Worm (Caenorhabditis elegans) whole organism, midembryonic: ENCODE results near the gene C18A3.10.
A peak's percentile ranks its signal among the peaks of the same experiment; 100 is the strongest.

ENCODE experiments used
- T22C8.4 ChIP-seq: fragments of 200-800 bp; sonication (Bioruptor generic); IDR thresholded peaks from 2 replicates; pipeline ENCODE4 v1.3.6; 2022; ENCODE audit warnings: missing genetic modification characterization, missing compliant biosample characterization
- cog-1 ChIP-seq: sonication (generic microtip); optimal IDR thresholded peaks from 2 replicates; lab custom pipeline; 2016; ENCODE audit warnings: missing genetic modification characterization, missing compliant biosample characterization
- flt-1 ChIP-seq: fragments of 200-800 bp; sonication (Bioruptor generic); IDR thresholded peaks from 2 replicates; pipeline ENCODE4 v1.3.6; 2022; ENCODE audit warnings: missing genetic modification characterization, missing compliant biosample characterization
- klf-2 ChIP-seq: fragments of 200-800 bp; sonication (Bioruptor generic); conservative IDR thresholded peaks from 2 replicates; pipeline ENCODE4 v1.3.6; 2022; ENCODE audit warnings: missing genetic modification reagents, missing genetic modification characterization, missing compliant biosample characterization
- med-1 ChIP-seq: sonication (generic microtip); optimal IDR thresholded peaks from 2 replicates; lab custom pipeline; 2017; ENCODE audit warnings: missing genetic modification characterization, mild to moderate bottlenecking, missing compliant biosample characterization, antibody characterized with exemption, missing genetic modification reagents; ENCODE audit not compliant: insufficient read depth
- ref-1 ChIP-seq: fragments of 200-800 bp; sonication (Bioruptor generic); conservative IDR thresholded peaks from 2 replicates; pipeline ENCODE4 v1.3.6; 2022; ENCODE audit warnings: missing genetic modification reagents, missing genetic modification characterization, missing compliant biosample characterization
- tab-1 ChIP-seq: fragments of 200-800 bp; sonication (Bioruptor generic); IDR thresholded peaks from 2 replicates; pipeline ENCODE4 v1.3.6; 2022; ENCODE audit warnings: missing genetic modification characterization, missing compliant biosample characterization
- ztf-23 ChIP-seq: fragments of 200-800 bp; sonication (Bioruptor generic); IDR thresholded peaks from 2 replicates; pipeline ENCODE4 v1.3.6; 2022; ENCODE audit warnings: missing genetic modification reagents, missing genetic modification characterization, missing compliant biosample characterization
- ztf-29 ChIP-seq: fragments of 200-800 bp; sonication (Bioruptor generic); IDR thresholded peaks from 2 replicates; pipeline ENCODE4 v1.3.6; 2022; ENCODE audit warnings: missing genetic modification reagents, missing genetic modification characterization, missing compliant biosample characterization

The C18A3.10 gene

ce11 chrII:5712126-5712525 lies 3.5 kb downstream of the C18A3.10 start:
- TF ChIP-seq tab-1 = no peak
- no peak for TF ChIP-seq cog-1
- TF ChIP-seq klf-2 (GFP tag; lab: Robert Waterston, UW) = no peak
- TF ChIP-seq ref-1 (GFP tag; lab: Robert Waterston, UW) = no peak
- no peak for TF ChIP-seq ztf-23 (GFP tag; lab: Robert Waterston, UW)
- no peak for TF ChIP-seq flt-1
- no peak for TF ChIP-seq ztf-29 (GFP tag; lab: Robert Waterston, UW)
- no peak for TF ChIP-seq T22C8.4 (GFP tag; lab: Robert Waterston, UW)
- no peak for TF ChIP-seq med-1

DNA sequence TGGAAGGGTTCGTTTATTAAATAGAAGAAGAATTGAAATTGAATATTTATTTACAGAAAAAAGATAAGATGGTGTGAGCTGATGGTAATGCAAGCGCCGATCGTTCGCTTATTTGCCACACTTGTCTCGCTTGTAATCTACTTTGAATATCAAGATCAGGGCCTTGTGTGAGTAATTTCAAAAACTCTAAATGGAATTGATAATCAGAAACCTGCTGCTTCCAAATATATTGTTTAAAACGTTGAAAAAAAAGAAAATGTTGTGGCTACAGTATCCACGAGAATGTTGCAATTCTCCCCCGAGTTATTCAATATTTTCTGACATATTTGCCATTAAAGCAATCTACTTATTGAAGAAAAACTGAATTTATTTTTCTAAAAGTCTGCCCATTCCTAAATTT lies 4.8 kb downstream of the C18A3.10 start:
- no peak for TF ChIP-seq flt-1
- TF ChIP-seq T22C8.4 (GFP tag; lab: Robert Waterston, UW) = no peak
- no peak for TF ChIP-seq ztf-29 (GFP tag; lab: Robert Waterston, UW)
- TF ChIP-seq med-1 = no peak
- TF ChIP-seq cog-1 = no peak
- TF ChIP-seq ztf-23 (GFP tag; lab: Robert Waterston, UW) = no peak
- no peak for TF ChIP-seq ref-1 (GFP tag; lab: Robert Waterston, UW)

- no peak for TF ChIP-seq tab-1
- no peak for TF ChIP-seq ztf-29 (GFP tag; lab: Robert Waterston, UW)
- no peak for TF ChIP-seq med-1
- TF ChIP-seq flt-1 = no peak
- no peak for TF ChIP-seq T22C8.4 (GFP tag; lab: Robert Waterston, UW)
- TF ChIP-seq cog-1 = no peak
- TF ChIP-seq klf-2 (GFP tag; lab: Robert Waterston, UW) = no peak
- no peak for TF ChIP-seq ztf-23 (GFP tag; lab: Robert Waterston, UW)
- TF ChIP-seq ref-1 (GFP tag; lab: Robert Waterston, UW) = no peak
These were observed 7.5 kb downstream of the C18A3.10 start for ce11 chrII:5708154-5708553.

DNA sequence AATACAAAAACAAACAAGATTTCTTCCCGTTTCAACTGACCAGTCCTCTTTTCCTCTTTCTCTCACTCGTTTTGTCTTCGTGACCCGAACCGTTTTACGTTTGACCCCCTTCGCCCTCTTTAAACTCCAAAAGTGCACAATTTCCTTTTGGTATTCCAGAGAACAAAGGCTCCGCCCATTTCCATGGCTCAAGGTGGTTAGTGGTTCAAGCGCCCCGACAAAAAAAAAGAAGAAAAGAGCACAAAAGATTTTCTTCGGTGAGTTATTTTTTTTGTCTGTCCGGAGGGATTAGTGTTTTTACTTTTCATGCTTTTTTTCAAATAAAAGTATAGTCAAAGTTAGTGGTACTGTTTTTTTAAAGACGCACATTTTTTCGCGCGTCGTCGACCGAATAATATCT lies 8.1 kb downstream of the C18A3.10 start, which contains the start of gene osta-2:
osta-2 (plus strand) TSS at position 160 of the 400 bp plus-strand sequence.
- no peak for TF ChIP-seq T22C8.4 (GFP tag; lab: Robert Waterston, UW)
- no peak for TF ChIP-seq tab-1
- TF ChIP-seq ref-1 (GFP tag; lab: Robert Waterston, UW) = no peak
- TF ChIP-seq ztf-23 (GFP tag; lab: Robert Waterston, UW) = no peak
- TF ChIP-seq cog-1 = no peak
- TF ChIP-seq flt-1 = no peak
- TF ChIP-seq ztf-29 (GFP tag; lab: Robert Waterston, UW) = no peak
- TF ChIP-seq klf-2 (GFP tag; lab: Robert Waterston, UW) = no peak
- TF ChIP-seq med-1 = no peak

ce11 chrII:5704479-5704878 lies 11.2 kb downstream of the C18A3.10 start:
- TF ChIP-seq ref-1 (GFP tag; lab: Robert Waterston, UW) (no peak), klf-2 (GFP tag; lab: Robert Waterston, UW) (no peak), T22C8.4 (GFP tag; lab: Robert Waterston, UW) (no peak), cog-1 (no peak), ztf-23 (GFP tag; lab: Robert Waterston, UW) (no peak), tab-1 (no peak), med-1 (no peak), ztf-29 (GFP tag; lab: Robert Waterston, UW) (no peak), flt-1 (no peak)

- no peak for TF ChIP-seq klf-2 (GFP tag; lab: Robert Waterston, UW)
- no peak for TF ChIP-seq cog-1
- 0 out of 2 replicates have a peak, but pooled peaks have one; percentile 11 for TF ChIP-seq ztf-23 (GFP tag; lab: Robert Waterston, UW)
These were observed 12.9 kb downstream of the C18A3.10 start for ce11 chrII:5702611-5703192.

ce11 chrII:5701485-5701884 lies 14.2 kb downstream of the C18A3.10 start:
- TF ChIP-seq ztf-29 (GFP tag; lab: Robert Waterston, UW) (no peak), ref-1 (GFP tag; lab: Robert Waterston, UW) (no peak), med-1 (no peak), tab-1 (no peak), klf-2 (GFP tag; lab: Robert Waterston, UW) (no peak), cog-1 (no peak), flt-1 (no peak), T22C8.4 (GFP tag; lab: Robert Waterston, UW) (no peak), ztf-23 (GFP tag; lab: Robert Waterston, UW) (no peak)

- TF ChIP-seq T22C8.4 (GFP tag; lab: Robert Waterston, UW) (no peak), klf-2 (GFP tag; lab: Robert Waterston, UW) (no peak), ref-1 (GFP tag; lab: Robert Waterston, UW) (no peak)
These were observed 16.8 kb downstream of the C18A3.10 start, which contains the start of the genes C25H3.10 and C25H3.1 for ce11 chrII:5698869-5699268. C25H3.10 (minus strand) TSS chrII:5698969. C25H3.1 (plus strand) TSS chrII:5699071.

- TF ChIP-seq tab-1 (no peak), klf-2 (GFP tag; lab: Robert Waterston, UW) (no peak), ztf-23 (GFP tag; lab: Robert Waterston, UW) (no peak), cog-1 (no peak), flt-1 (no peak), ref-1 (GFP tag; lab: Robert Waterston, UW) (no peak), T22C8.4 (GFP tag; lab: Robert Waterston, UW) (no peak), med-1 (no peak), ztf-29 (GFP tag; lab: Robert Waterston, UW) (no peak)
These were observed 17.4 kb downstream of the C18A3.10 start for ce11 chrII:5698254-5698653.

ce11 chrII:5697338-5697737 lies 18.3 kb downstream of the C18A3.10 start:
- TF ChIP-seq ztf-23 (GFP tag; lab: Robert Waterston, UW) (no peak), ref-1 (GFP tag; lab: Robert Waterston, UW) (no peak), T22C8.4 (GFP tag; lab: Robert Waterston, UW) (no peak), med-1 (no peak), flt-1 (no peak), tab-1 (no peak), klf-2 (GFP tag; lab: Robert Waterston, UW) (no peak), cog-1 (no peak), ztf-29 (GFP tag; lab: Robert Waterston, UW) (no peak)
